Worm (Caenorhabditis elegans): ENCODE data around the gene clec-245.

clec-245 gene

DNA sequence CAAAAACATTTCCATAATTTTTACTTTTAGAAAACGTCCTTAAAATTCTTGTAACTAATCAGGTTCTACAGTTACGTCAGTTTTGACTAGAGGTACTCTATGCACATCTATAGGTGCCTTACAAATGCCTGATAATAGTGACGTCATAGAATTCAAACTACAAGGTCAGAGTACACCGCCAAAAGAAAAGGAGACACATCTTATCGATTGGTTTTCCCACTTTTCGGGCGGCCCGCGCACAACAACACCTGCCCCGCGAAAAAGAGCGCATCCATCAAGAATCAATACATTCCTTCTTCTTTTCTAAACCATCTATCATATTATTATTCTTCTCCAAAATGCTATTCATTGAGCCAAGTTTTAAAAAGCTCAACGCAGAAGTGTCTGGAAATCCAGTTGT lies 8.6 kb downstream of the clec-245 start, which contains the start of gene C31G12.1:
TSS of gene C31G12.1 (plus strand) at position 301 of the 400 bp plus-strand sequence.
- TF ChIP-seq egl-27 (tag; optimal IDR thresholded peaks at IDR 0.05), result no peak
- no peak for TF ChIP-seq snpc-4 (tag; optimal IDR thresholded peaks at IDR 0.05)
- no peak for TF ChIP-seq elt-1 (tag; optimal IDR thresholded peaks at IDR 0.05)
- no peak for TF ChIP-seq fos-1 (tag; optimal IDR thresholded peaks at IDR 0.05)
- TF ChIP-seq sma-9 (GFP tag; optimal IDR thresholded peaks at IDR 0.05), result no peak
- TF ChIP-seq sma-9 (tag; optimal IDR thresholded peaks at IDR 0.05), result no peak
- TF ChIP-seq nhr-77 (tag; optimal IDR thresholded peaks at IDR 0.05), result no peak
- TF ChIP-seq lsy-2 (tag; optimal IDR thresholded peaks at IDR 0.05), result no peak
- TF ChIP-seq nhr-21 (tag; optimal IDR thresholded peaks at IDR 0.05), result no peak
- TF ChIP-seq sma-3 (GFP tag; optimal IDR thresholded peaks at IDR 0.05), result no peak
- TF ChIP-seq ceh-16 (tag; optimal IDR thresholded peaks at IDR 0.05), result no peak
- no peak for TF ChIP-seq ztf-4 (tag; optimal IDR thresholded peaks at IDR 0.05)
- no peak for TF ChIP-seq lin-39 (tag; optimal IDR thresholded peaks at IDR 0.05)
- TF ChIP-seq unc-55 (GFP tag; optimal IDR thresholded peaks at IDR 0.05), result no peak
- TF ChIP-seq dmd-4 (tag; optimal IDR thresholded peaks at IDR 0.05), result no peak
- no peak for TF ChIP-seq nhr-23 (tag; optimal IDR thresholded peaks at IDR 0.05)
- no peak for TF ChIP-seq mbf-1 (tag; optimal IDR thresholded peaks at IDR 0.05)
- no peak for TF ChIP-seq mab-5 (tag; optimal IDR thresholded peaks at IDR 0.05)
- TF ChIP-seq nhr-129 (tag; optimal IDR thresholded peaks at IDR 0.05), result no peak

DNA sequence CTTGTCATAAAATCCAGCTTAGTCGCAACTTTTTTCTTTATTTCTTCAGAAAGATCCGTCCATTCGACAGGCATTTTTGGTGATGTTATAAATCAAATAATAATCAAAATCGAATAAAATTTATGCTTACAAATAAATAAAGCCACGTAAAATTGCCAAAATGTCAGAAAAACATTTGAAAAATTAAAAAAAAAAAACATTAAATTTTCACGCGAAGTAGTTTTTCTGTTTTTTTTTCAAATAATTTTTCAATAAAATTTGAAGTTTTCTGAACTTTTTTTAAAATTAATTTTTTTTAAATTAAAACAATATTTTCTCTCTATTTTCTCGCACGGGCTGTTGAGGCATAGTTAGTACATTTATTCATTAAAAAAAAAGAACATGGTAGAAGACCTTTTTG lies 9.6 kb downstream of the clec-245 start, which contains the start of gene C31G12.4:
TSS of gene C31G12.4 (minus strand) at position 101 of the 400 bp plus-strand sequence.
- TF ChIP-seq nhr-23 (tag; optimal IDR thresholded peaks at IDR 0.05), result no peak
- TF ChIP-seq unc-39 (tag; optimal IDR thresholded peaks at IDR 0.05), result no peak
- TF ChIP-seq sem-4 (tag; optimal IDR thresholded peaks at IDR 0.05), result no peak
- no peak for TF ChIP-seq nhr-21 (tag; optimal IDR thresholded peaks at IDR 0.05)
- TF ChIP-seq nhr-77 (tag; optimal IDR thresholded peaks at IDR 0.05), result no peak
- no peak for TF ChIP-seq skn-1 (tag; optimal IDR thresholded peaks at IDR 0.05)
- TF ChIP-seq unc-62 (GFP tag; optimal IDR thresholded peaks at IDR 0.05), result no peak
- no peak for TF ChIP-seq lsy-2 (tag; optimal IDR thresholded peaks at IDR 0.05)
- no peak for TF ChIP-seq lin-13 (GFP tag; optimal IDR thresholded peaks at IDR 0.05)
- TF ChIP-seq lin-39 (tag; optimal IDR thresholded peaks at IDR 0.05), result no peak
- no peak for TF ChIP-seq mbf-1 (tag; optimal IDR thresholded peaks at IDR 0.05)
- no peak for TF ChIP-seq F13H6.1 (tag; optimal IDR thresholded peaks at IDR 0.05)
- no peak for TF ChIP-seq ztf-1 (GFP tag; conservative IDR thresholded peaks at IDR 0.05)
- no peak for TF ChIP-seq blmp-1 (tag; optimal IDR thresholded peaks at IDR 0.05; ENCODE audit: insufficient read depth)
- no peak for TF ChIP-seq ztf-4 (tag; optimal IDR thresholded peaks at IDR 0.05)

DNA sequence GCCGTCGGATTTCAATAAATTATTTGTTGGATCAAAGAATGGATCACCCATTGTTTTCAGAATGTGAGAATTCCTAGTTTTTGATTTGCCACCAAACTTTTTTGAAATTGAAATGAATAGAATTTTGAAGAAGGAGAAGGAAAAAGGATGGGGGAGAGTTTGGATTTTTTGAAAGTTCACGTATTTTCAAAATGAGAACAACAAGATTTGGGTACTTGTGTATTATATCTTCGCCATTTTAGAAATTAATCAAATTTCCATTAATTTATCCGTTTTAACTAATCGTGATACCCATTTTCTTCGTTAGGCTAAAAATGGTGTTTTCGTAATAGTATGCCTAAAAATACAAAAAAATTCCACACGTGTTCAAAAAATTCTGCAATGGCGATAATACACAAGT lies 16.7 kb downstream of the clec-245 start, which contains the start of gene C14A6.8:
TSS of gene C14A6.8 (minus strand) at position 101 of the 400 bp plus-strand sequence.
- TF ChIP-seq mbf-1 (tag; optimal IDR thresholded peaks at IDR 0.05), result no peak

DNA sequence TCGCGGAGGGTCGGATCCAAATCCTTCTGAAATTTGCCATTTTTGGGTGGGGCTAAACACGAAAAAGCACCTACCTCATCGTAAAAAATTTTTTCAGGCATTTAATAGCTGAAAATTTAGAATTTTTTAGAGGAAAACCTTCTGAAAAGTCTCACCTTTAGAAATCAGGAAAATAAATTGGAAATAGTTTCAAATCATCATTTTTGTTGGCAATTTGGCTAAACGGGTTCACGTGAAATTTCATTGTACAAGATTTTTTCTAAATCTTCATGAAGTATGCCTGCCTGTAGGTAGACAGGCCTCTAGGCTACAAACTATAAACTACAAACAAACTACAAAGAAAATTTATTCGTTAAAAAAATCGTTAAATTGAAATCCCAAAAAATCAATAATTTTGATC lies 20.0 kb downstream of the clec-245 start, which contains the start of gene C14A6.7:
TSS of gene C14A6.7 (minus strand) at position 101 of the 400 bp plus-strand sequence.
- TF ChIP-seq mbf-1 (tag; optimal IDR thresholded peaks at IDR 0.05) (no peak), snpc-4 (tag; optimal IDR thresholded peaks at IDR 0.05) (no peak), mab-5 (tag; optimal IDR thresholded peaks at IDR 0.05) (no peak), lsy-2 (tag; optimal IDR thresholded peaks at IDR 0.05) (no peak), nhr-25 (tag; optimal IDR thresholded peaks at IDR 0.05) (no peak), nhr-77 (tag; optimal IDR thresholded peaks at IDR 0.05) (no peak), unc-55 (GFP tag; optimal IDR thresholded peaks at IDR 0.05) (no peak), ztf-1 (GFP tag; conservative IDR thresholded peaks at IDR 0.05) (no peak), lin-39 (tag; optimal IDR thresholded peaks at IDR 0.05) (no peak), elt-3 (tag; optimal IDR thresholded peaks at IDR 0.05) (no peak), nhr-23 (tag; optimal IDR thresholded peaks at IDR 0.05) (no peak)

DNA sequence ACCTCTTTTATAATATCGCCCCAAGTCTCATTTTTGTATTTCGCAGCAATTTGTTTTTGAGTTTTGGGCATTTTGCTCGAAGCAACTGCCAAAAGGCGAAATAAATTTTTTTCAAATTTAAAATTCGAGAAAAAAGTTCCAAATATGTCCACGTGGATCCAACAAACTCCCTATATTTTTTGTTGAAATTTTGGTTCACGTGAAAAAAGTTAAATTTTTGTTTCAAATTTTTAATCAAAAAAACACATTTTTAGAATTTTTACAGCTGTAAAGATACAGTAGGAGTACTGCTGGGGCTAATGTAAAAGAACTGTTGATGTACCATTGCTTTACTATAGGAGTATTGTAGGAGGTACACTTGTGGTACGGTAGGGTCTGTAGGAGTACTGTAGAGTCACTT lies 21.1 kb downstream of the clec-245 start, which contains the start of gene C14A6.6:
TSS of gene C14A6.6 (minus strand) at position 101 of the 400 bp plus-strand sequence.
- no peak for TF ChIP-seq sma-9 (GFP tag; optimal IDR thresholded peaks at IDR 0.05)
- TF ChIP-seq sma-9 (tag; optimal IDR thresholded peaks at IDR 0.05), result no peak
- TF ChIP-seq unc-39 (tag; optimal IDR thresholded peaks at IDR 0.05), result no peak
- TF ChIP-seq fos-1 (tag; optimal IDR thresholded peaks at IDR 0.05), result no peak
- no peak for TF ChIP-seq zag-1 (tag; optimal IDR thresholded peaks at IDR 0.05)
- no peak for TF ChIP-seq elt-1 (tag; optimal IDR thresholded peaks at IDR 0.05)
- TF ChIP-seq nhr-237 (tag; optimal IDR thresholded peaks at IDR 0.05), result no peak
- TF ChIP-seq sem-4 (tag; optimal IDR thresholded peaks at IDR 0.05), result no peak
- no peak for TF ChIP-seq nhr-129 (tag; optimal IDR thresholded peaks at IDR 0.05)
- TF ChIP-seq nhr-21 (tag; optimal IDR thresholded peaks at IDR 0.05), result no peak
- TF ChIP-seq elt-3 (tag; optimal IDR thresholded peaks at IDR 0.05), result no peak

All from whole organism, L2 larva.